Fruit fly (Drosophila melanogaster) whole organism, wandering third instar larva: ENCODE results near the gene Rac2.

Experiments
- Abd-B ChIP-seq: fragments of >200 bp; optimal IDR thresholded peaks from 2 replicates; lab custom pipeline; 2017; ENCODE audit warnings: missing biosample characterization, missing genetic modification characterization
- Hnf4 ChIP-seq: fragments of 200-800 bp; sonication (Bioruptor generic); optimal IDR thresholded peaks from 2 replicates; lab custom pipeline; 2016; ENCODE audit warnings: missing biosample characterization, mild to moderate bottlenecking, missing genetic modification characterization
- Hr83 ChIP-seq: fragments of 200-300 bp; sonication (Bioruptor generic); optimal IDR thresholded peaks from 2 replicates; lab custom pipeline; 2016; ENCODE audit warnings: missing biosample characterization, mild to moderate bottlenecking, missing genetic modification characterization, moderate library complexity; ENCODE audit not compliant: poor library complexity, severe bottlenecking
- OdsH ChIP-seq: fragments of 200-800 bp; sonication (Bioruptor generic); optimal IDR thresholded peaks from 2 replicates; lab custom pipeline; 2016; ENCODE audit warnings: missing biosample characterization, mild to moderate bottlenecking, missing genetic modification characterization
- dmrt93B ChIP-seq: fragments of 200-800 bp; sonication (Bioruptor generic); optimal IDR thresholded peaks from 2 replicates; lab custom pipeline; 2018; ENCODE audit warnings: missing biosample characterization, mild to moderate bottlenecking, missing genetic modification characterization
- foxo ChIP-seq, 2 experiments: fragments of 200-800 bp; sonication (Bioruptor generic); optimal IDR thresholded peaks; 2 replicates in 1 of 2; 3 replicates in 1 of 2; lab custom pipeline; 2016 to 2017; ENCODE audit warnings: missing biosample characterization in 2 of 2, missing genetic modification characterization in 2 of 2
- h ChIP-seq: fragments of 200-800 bp; sonication (Bioruptor generic); optimal IDR thresholded peaks from 3 replicates; lab custom pipeline; 2016; ENCODE audit warnings: missing biosample characterization, mild to moderate bottlenecking, missing genetic modification characterization
- rgr ChIP-seq: fragments of 200-800 bp; sonication (Bioruptor generic); optimal IDR thresholded peaks from 3 replicates; lab custom pipeline; 2016; ENCODE audit warnings: missing biosample characterization, mild to moderate bottlenecking, missing genetic modification characterization

- TF ChIP-seq Abd-B (GFP tag; lab: Kevin White, UChicago) (no peak), OdsH (no peak), Hnf4 (no peak), dmrt93B (GFP tag; lab: Kevin White, UChicago) (no peak), h (GFP tag; lab: Kevin White, UChicago) (no peak), Hr83 (GFP tag; lab: Kevin White, UChicago) (no peak), foxo (GFP tag; optimal IDR thresholded peaks at IDR 0.05; lab: Kevin White, UChicago) (no peak), rgr (GFP tag; lab: Kevin White, UChicago) (no peak)
Measured at dm6 chr3L:7470202-7470601, 35.2 kb upstream of the Rac2 start, which contains the start of gene CG8543.
